Worm (Caenorhabditis elegans) whole organism, L4 larva: ENCODE data around the gene C06A12.8.
A peak's percentile ranks its signal among the peaks of the same experiment; 100 is the strongest.

Experiments
- F10B5.3 ChIP-seq: sonication (generic microtip); optimal IDR thresholded peaks from 2 replicates; lab custom pipeline; 2016; ENCODE audit warnings: mild to moderate bottlenecking, missing genetic modification characterization, missing compliant biosample characterization
- F44E2.7 ChIP-seq: fragments of 200-800 bp; sonication (Bioruptor generic); IDR thresholded peaks from 2 replicates; pipeline ENCODE4 v2.1.2; 2022; ENCODE audit warnings: missing genetic modification characterization, missing compliant biosample characterization
- F49E8.2 ChIP-seq: sonication (generic microtip); optimal IDR thresholded peaks from 2 replicates; lab custom pipeline; 2016; ENCODE audit warnings: missing compliant biosample characterization, mild to moderate bottlenecking, missing genetic modification characterization, borderline replicate concordance
- R02D3.7 ChIP-seq: fragments of 150-350 bp; sonication (generic microtip); optimal IDR thresholded peaks from 3 replicates; lab custom pipeline; 2014; ENCODE audit warnings: missing biosample characterization, missing genetic modification characterization
- T26A8.4 ChIP-seq: fragments of 200-800 bp; sonication (Bioruptor generic); IDR thresholded peaks from 2 replicates; pipeline ENCODE4 v1.3.6; 2022; ENCODE audit warnings: missing genetic modification characterization, missing compliant biosample characterization
- Y105C5A.15 ChIP-seq: fragments of 200-800 bp; sonication (Bioruptor generic); IDR thresholded peaks from 2 replicates; pipeline ENCODE4 v1.3.6; 2022; ENCODE audit warnings: missing genetic modification characterization, missing compliant biosample characterization
- ZK546.5 ChIP-seq, 2 experiments: sonication (generic microtip); optimal IDR thresholded peaks; 2 replicates each; lab custom pipeline; 2017; ENCODE audit warnings: missing biosample characterization in 2 of 2, missing genetic modification characterization in 2 of 2
- aly-2 ChIP-seq: sonication (generic microtip); optimal IDR thresholded peaks from 2 replicates; lab custom pipeline; 2018; ENCODE audit warnings: missing biosample characterization, missing genetic modification characterization
- ama-1 ChIP-seq: fragments of 150-350 bp; optimal IDR thresholded peaks from 2 replicates; lab custom pipeline; 2014; ENCODE audit warnings: inconsistent platforms, mixed read lengths
- attf-4 ChIP-seq: sonication (generic microtip); optimal IDR thresholded peaks from 3 replicates; lab custom pipeline; 2017; ENCODE audit warnings: missing biosample characterization, missing genetic modification characterization
- ceh-20 ChIP-seq: fragments of 200-800 bp; sonication (Bioruptor generic); IDR thresholded peaks from 2 replicates; pipeline ENCODE4 v1.3.6; 2022; ENCODE audit warnings: missing genetic modification reagents, missing genetic modification characterization, missing compliant biosample characterization
- ceh-28 ChIP-seq: fragments of 150-350 bp; optimal IDR thresholded peaks from 2 replicates; lab custom pipeline; 2014; ENCODE audit warnings: missing biosample characterization, missing genetic modification reagents, missing genetic modification characterization
- ceh-32 ChIP-seq: sonication (generic microtip); optimal IDR thresholded peaks from 2 replicates; lab custom pipeline; 2016; ENCODE audit warnings: mild to moderate bottlenecking, missing genetic modification characterization, missing compliant biosample characterization; ENCODE audit not compliant: poor library complexity
- ceh-82 ChIP-seq: sonication (generic microtip); optimal IDR thresholded peaks from 2 replicates; lab custom pipeline; 2017; ENCODE audit warnings: missing biosample characterization, missing genetic modification characterization
- ces-1 ChIP-seq: fragments of 150-350 bp; sonication (generic microtip); optimal IDR thresholded peaks from 4 replicates; lab custom pipeline; 2014; ENCODE audit warnings: missing biosample characterization, missing genetic modification reagents, missing genetic modification characterization
- cey-2 ChIP-seq: sonication (generic microtip); optimal IDR thresholded peaks from 3 replicates; lab custom pipeline; 2017; ENCODE audit warnings: missing genetic modification characterization, mild to moderate bottlenecking, missing compliant biosample characterization, antibody characterized with exemption, borderline replicate concordance; ENCODE audit not compliant: insufficient read depth
- daf-12 ChIP-seq: fragments of 150-350 bp; optimal IDR thresholded peaks from 2 replicates; lab custom pipeline; 2014; ENCODE audit warnings: missing biosample characterization, missing genetic modification reagents, missing genetic modification characterization
- daf-16 ChIP-seq, 3 experiments: sonication (generic microtip); optimal IDR thresholded peaks; 2 replicates each; lab custom pipeline; 2016 to 2017; ENCODE audit warnings: missing genetic modification characterization in 3 of 3, missing genetic modification reagents in 3 of 3, mild to moderate bottlenecking in 2 of 3, missing compliant biosample characterization in 2 of 3, missing biosample characterization in 1 of 3, moderate library complexity in 1 of 3
- daf-19 ChIP-seq: fragments of 200-800 bp; sonication (Bioruptor generic); conservative IDR thresholded peaks from 2 replicates; pipeline ENCODE4 v1.3.6; 2022; ENCODE audit warnings: missing genetic modification characterization, missing compliant biosample characterization
- dmd-6 ChIP-seq: fragments of 200-800 bp; sonication (Bioruptor generic); IDR thresholded peaks from 2 replicates; pipeline ENCODE4 v1.3.6; 2022; ENCODE audit warnings: missing genetic modification reagents, missing genetic modification characterization, missing compliant biosample characterization
- dpl-1 ChIP-seq: fragments of 150-350 bp; optimal IDR thresholded peaks from 2 replicates; lab custom pipeline; 2014; ENCODE audit warnings: missing biosample characterization, missing genetic modification reagents, missing genetic modification characterization
- egl-43 ChIP-seq: fragments of 200-800 bp; sonication (Bioruptor generic); IDR thresholded peaks from 2 replicates; pipeline ENCODE4 v1.3.6; 2022; ENCODE audit warnings: missing genetic modification reagents, missing genetic modification characterization, missing compliant biosample characterization
- fos-1 ChIP-seq: fragments of 150-350 bp; optimal IDR thresholded peaks from 2 replicates; lab custom pipeline; 2014; ENCODE audit warnings: missing biosample characterization, missing genetic modification characterization
- hlh-30 ChIP-seq: sonication (generic microtip); optimal IDR thresholded peaks from 2 replicates; lab custom pipeline; 2017; ENCODE audit warnings: antibody characterized with exemption, mild to moderate bottlenecking, missing genetic modification characterization, missing compliant biosample characterization; ENCODE audit not compliant: insufficient read depth
- lim-7 ChIP-seq: fragments of 200-800 bp; sonication (Bioruptor generic); IDR thresholded peaks from 2 replicates; pipeline ENCODE4 v1.3.6; 2022; ENCODE audit warnings: missing genetic modification characterization, missing compliant biosample characterization
- lin-15B ChIP-seq: fragments of 150-350 bp; sonication (generic microtip); optimal IDR thresholded peaks from 3 replicates; lab custom pipeline; 2014; ENCODE audit warnings: missing biosample characterization, missing genetic modification characterization
- lin-29 ChIP-seq: fragments of 200-800 bp; sonication (Bioruptor generic); IDR thresholded peaks from 2 replicates; pipeline ENCODE4 v1.3.6; 2022; ENCODE audit warnings: missing genetic modification reagents, missing genetic modification characterization, missing compliant biosample characterization
- madf-5 ChIP-seq, 2 experiments: fragments of 200-800 bp; sonication (Bioruptor generic); IDR thresholded peaks; 2 replicates each; pipeline ENCODE4 v1.3.6; 2022; ENCODE audit warnings: missing compliant biosample characterization in 2 of 2, missing genetic modification characterization in 2 of 2
- madf-9 ChIP-seq: fragments of 200-800 bp; sonication (Bioruptor generic); conservative IDR thresholded peaks from 2 replicates; pipeline ENCODE4 v1.3.6; 2022; ENCODE audit warnings: missing genetic modification reagents, missing genetic modification characterization, missing compliant biosample characterization
- mdl-1 ChIP-seq, 2 experiments: fragments of 150-350 bp in 1 of 2; sonication (generic microtip) in 1 of 2; optimal IDR thresholded peaks; 2 replicates each; lab custom pipeline; 2014 to 2017; ENCODE audit warnings: missing biosample characterization in 2 of 2, missing genetic modification characterization in 2 of 2
- mdt-29 ChIP-seq: fragments of 200-800 bp; sonication (Bioruptor generic); IDR thresholded peaks from 2 replicates; pipeline ENCODE4 v1.3.6; 2022; ENCODE audit warnings: missing genetic modification reagents, missing genetic modification characterization, missing compliant biosample characterization
- mxl-3 ChIP-seq: fragments of 200-800 bp; sonication (Bioruptor generic); optimal IDR thresholded peaks from 2 replicates; lab custom pipeline; 2018; ENCODE audit warnings: mild to moderate bottlenecking, missing genetic modification characterization, missing compliant biosample characterization
- nhr-11 ChIP-seq: fragments of 150-350 bp; optimal IDR thresholded peaks from 2 replicates; lab custom pipeline; 2014; ENCODE audit warnings: missing biosample characterization, missing genetic modification characterization
- nhr-237 ChIP-seq: sonication (generic microtip); optimal IDR thresholded peaks from 2 replicates; lab custom pipeline; 2017; ENCODE audit warnings: missing biosample characterization, missing genetic modification characterization
- nhr-28 ChIP-seq: fragments of 150-350 bp; optimal IDR thresholded peaks from 2 replicates; lab custom pipeline; 2014; ENCODE audit warnings: missing biosample characterization, missing genetic modification characterization
- nhr-41 ChIP-seq: fragments of 200-800 bp; sonication (Bioruptor generic); IDR thresholded peaks from 2 replicates; pipeline ENCODE4 v1.3.6; 2022; ENCODE audit warnings: missing genetic modification reagents, missing genetic modification characterization, missing compliant biosample characterization
- nhr-48 ChIP-seq: sonication (generic microtip); optimal IDR thresholded peaks from 2 replicates; lab custom pipeline; 2016; ENCODE audit warnings: mild to moderate bottlenecking, missing genetic modification characterization, missing compliant biosample characterization
- nhr-76 ChIP-seq: fragments of 150-350 bp; optimal IDR thresholded peaks from 2 replicates; lab custom pipeline; 2014; ENCODE audit warnings: missing biosample characterization, missing genetic modification characterization
- nhr-77 ChIP-seq: fragments of 150-350 bp; optimal IDR thresholded peaks from 2 replicates; lab custom pipeline; 2014; ENCODE audit warnings: missing biosample characterization, missing genetic modification characterization
- pqm-1 ChIP-seq: sonication (generic microtip); optimal IDR thresholded peaks from 2 replicates; lab custom pipeline; 2017; ENCODE audit warnings: missing biosample characterization, missing genetic modification characterization
- sdz-12 ChIP-seq: fragments of 200-800 bp; sonication (Bioruptor generic); optimal IDR thresholded peaks from 2 replicates; lab custom pipeline; 2018; ENCODE audit warnings: mild to moderate bottlenecking, missing genetic modification characterization, missing compliant biosample characterization
- tra-1 ChIP-seq: fragments of 200-800 bp; sonication (Bioruptor generic); IDR thresholded peaks from 2 replicates; pipeline ENCODE4 v1.3.6; 2022; ENCODE audit warnings: missing genetic modification reagents, missing genetic modification characterization, missing compliant biosample characterization
- unc-39 ChIP-seq: sonication (generic microtip); optimal IDR thresholded peaks from 2 replicates; lab custom pipeline; 2017; ENCODE audit warnings: missing biosample characterization, missing genetic modification characterization
- zfp-2 ChIP-seq: sonication (generic microtip); optimal IDR thresholded peaks from 2 replicates; lab custom pipeline; 2016; ENCODE audit warnings: mild to moderate bottlenecking, missing genetic modification characterization, missing compliant biosample characterization
- ztf-7 ChIP-seq: fragments of 150-350 bp; optimal IDR thresholded peaks from 2 replicates; lab custom pipeline; 2014; ENCODE audit warnings: missing biosample characterization, missing genetic modification characterization

The C06A12.8 gene

ce11 chrIV:17437038-17437437, at the start of gene C06A12.8:
C06A12.8 (plus strand) TSS chrIV:17437338.
- TF ChIP-seq ZK546.5 (tag; optimal IDR thresholded peaks at IDR 0.05; lab: Kevin White, UChicago) (no peak), madf-9 (GFP tag; lab: Robert Waterston, UW) (no peak), mdt-29 (GFP tag; lab: Robert Waterston, UW) (no peak), unc-39 (tag; lab: Kevin White, UChicago) (no peak), nhr-48 (tag; lab: Kevin White, UChicago) (no peak), aly-2 (tag; lab: Kevin White, UChicago) (no peak), cey-2 (tag; lab: Kevin White, UChicago) (no peak), madf-5 (GFP tag; IDR thresholded peaks at IDR 0.05; lab: Robert Waterston, UW) (no peak), lim-7 (no peak), fos-1 (no peak), dpl-1 (no peak), ztf-7 (tag; lab: Kevin White, UChicago) (no peak), ces-1 (GFP tag; lab: Kevin White, UChicago) (no peak), ceh-82 (tag; lab: Kevin White, UChicago) (no peak), F44E2.7 (GFP tag; lab: Robert Waterston, UW) (no peak)

- peak; percentile 64 for TF ChIP-seq nhr-28 (tag; lab: Kevin White, UChicago)
- no peak for TF ChIP-seq R02D3.7 (tag; lab: Kevin White, UChicago)
- TF ChIP-seq mdl-1 (tag; optimal IDR thresholded peaks at IDR 0.05; lab: Kevin White, UChicago), result no peak
- no peak for TF ChIP-seq ZK546.5 (tag; optimal IDR thresholded peaks at IDR 0.05; lab: Kevin White, UChicago)
- TF ChIP-seq pqm-1 (tag; lab: Kevin White, UChicago), result peak; percentile 78
- peak; percentile 75 for TF ChIP-seq dmd-6 (GFP tag; lab: Robert Waterston, UW)
- no peak for TF ChIP-seq ceh-20 (GFP tag; lab: Robert Waterston, UW)
- no peak for TF ChIP-seq ceh-32 (tag; lab: Kevin White, UChicago)
- no peak for TF ChIP-seq daf-16 (GFP tag; optimal IDR thresholded peaks at IDR 0.05; lab: Kevin White, UChicago)
- TF ChIP-seq daf-16 (tag; optimal IDR thresholded peaks at IDR 0.05; lab: Kevin White, UChicago), result peak; percentile 60
- TF ChIP-seq mxl-3 (GFP tag; lab: Kevin White, UChicago), result peak; percentile 74
Measured at ce11 chrIV:17387442-17387967, 49.6 kb upstream of the C06A12.8 start, which contains the start of gene T02D1.8. T02D1.8 (minus strand) TSS chrIV:17387492.

- TF ChIP-seq ztf-7 (tag; lab: Kevin White, UChicago) (no peak), F10B5.3 (tag; lab: Kevin White, UChicago) (no peak), hlh-30 (tag; lab: Kevin White, UChicago) (no peak), egl-43 (GFP tag; lab: Robert Waterston, UW) (no peak), nhr-76 (tag; lab: Kevin White, UChicago) (no peak), unc-39 (tag; lab: Kevin White, UChicago) (no peak), F49E8.2 (tag; lab: Kevin White, UChicago) (no peak), mdl-1 (tag; optimal IDR thresholded peaks at IDR 0.05; lab: Kevin White, UChicago) (no peak), T26A8.4 (no peak), ceh-28 (no peak), ceh-20 (GFP tag; lab: Robert Waterston, UW) (no peak), aly-2 (tag; lab: Kevin White, UChicago) (no peak), nhr-11 (tag; lab: Kevin White, UChicago) (no peak), madf-9 (GFP tag; lab: Robert Waterston, UW) (no peak), tra-1 (no peak), daf-19 (GFP tag; lab: Robert Waterston, UW) (no peak)
Measured at ce11 chrIV:17395910-17396309, 41.2 kb upstream of the C06A12.8 start, which contains the start of gene sru-15. sru-15 (plus strand) TSS chrIV:17396210.

ce11 chrIV:17399455-17399854, 37.7 kb upstream of the C06A12.8 start, which contains the start of gene T02D1.4:
T02D1.4 (plus strand) TSS chrIV:17399755.
- TF ChIP-seq attf-4 (tag; lab: Kevin White, UChicago), result no peak
- TF ChIP-seq sdz-12 (GFP tag; lab: Kevin White, UChicago), result no peak
- no peak for TF ChIP-seq nhr-237
- no peak for TF ChIP-seq lin-29 (GFP tag; lab: Robert Waterston, UW)
- no peak for TF ChIP-seq ztf-7 (tag; lab: Kevin White, UChicago)
- TF ChIP-seq ceh-82 (tag; lab: Kevin White, UChicago), result no peak
- TF ChIP-seq madf-5 (GFP tag; IDR thresholded peaks at IDR 0.05; lab: Robert Waterston, UW), result no peak
- no peak for TF ChIP-seq dmd-6 (GFP tag; lab: Robert Waterston, UW)
- no peak for TF ChIP-seq nhr-28 (tag; lab: Kevin White, UChicago)
- no peak for TF ChIP-seq Y105C5A.15
- no peak for TF ChIP-seq nhr-77
- TF ChIP-seq lin-15B (tag; lab: Kevin White, UChicago), result no peak
- TF ChIP-seq ama-1 (lab: Kevin White, UChicago), result no peak
- TF ChIP-seq daf-12 (tag; lab: Kevin White, UChicago), result no peak
- no peak for TF ChIP-seq nhr-41
- TF ChIP-seq zfp-2 (tag; lab: Kevin White, UChicago), result no peak
